Fruit fly (Drosophila melanogaster) whole organism, prepupa: ENCODE results near the gene melt.

Experiments
- CG32006 ChIP-seq: fragments of 200-800 bp; sonication (Bioruptor generic); optimal IDR thresholded peaks from 3 replicates; lab custom pipeline; 2017; ENCODE audit warnings: missing biosample characterization, mild to moderate bottlenecking, missing genetic modification characterization
- CG6792 ChIP-seq: fragments of 200-800 bp; sonication (Bioruptor generic); optimal IDR thresholded peaks from 3 replicates; lab custom pipeline; 2016; ENCODE audit warnings: missing biosample characterization, missing genetic modification characterization
- CG6854 ChIP-seq: fragments of 200-800 bp; sonication (Bioruptor generic); optimal IDR thresholded peaks from 2 replicates; lab custom pipeline; 2017; ENCODE audit warnings: missing biosample characterization, mild to moderate bottlenecking, missing genetic modification characterization
- CG8319 ChIP-seq: fragments of 200-800 bp; sonication (Bioruptor generic); optimal IDR thresholded peaks from 3 replicates; lab custom pipeline; 2016; ENCODE audit warnings: missing biosample characterization, missing genetic modification characterization
- Eip75B ChIP-seq: fragments of 200-800 bp; sonication (Bioruptor generic); optimal IDR thresholded peaks from 3 replicates; lab custom pipeline; 2016; ENCODE audit warnings: missing biosample characterization, missing genetic modification characterization
- Met ChIP-seq: fragments of 200-800 bp; sonication (Bioruptor generic); optimal IDR thresholded peaks from 3 replicates; lab custom pipeline; 2016; ENCODE audit warnings: missing biosample characterization, missing genetic modification characterization
- OdsH ChIP-seq: fragments of 200-800 bp; sonication (Bioruptor generic); optimal IDR thresholded peaks from 3 replicates; lab custom pipeline; 2016; ENCODE audit warnings: missing biosample characterization, missing genetic modification characterization
- esn ChIP-seq: fragments of 200-800 bp; sonication (Bioruptor generic); optimal IDR thresholded peaks from 2 replicates; lab custom pipeline; 2016; ENCODE audit warnings: missing biosample characterization, mild to moderate bottlenecking, missing genetic modification characterization, moderate library complexity
- fd85E ChIP-seq: fragments of 200-800 bp; sonication (Bioruptor generic); optimal IDR thresholded peaks from 3 replicates; lab custom pipeline; 2016; ENCODE audit warnings: missing biosample characterization, missing genetic modification characterization
- lz ChIP-seq: fragments of 200-800 bp; sonication (Bioruptor generic); optimal IDR thresholded peaks from 3 replicates; lab custom pipeline; 2016; ENCODE audit warnings: missing biosample characterization, missing genetic modification characterization
- ss ChIP-seq, 2 experiments: fragments of 200-800 bp; sonication (Bioruptor generic); optimal IDR thresholded peaks; 2 replicates in 1 of 2; 3 replicates in 1 of 2; lab custom pipeline; 2017 to 2018; ENCODE audit warnings: mild to moderate bottlenecking in 2 of 2, missing biosample characterization in 2 of 2, missing genetic modification characterization in 2 of 2, moderate library complexity in 1 of 2

dm6 chr3L:7088687-7089086 lies 45.6 kb upstream of the melt start, which contains the start of gene Cpr65Eb:
- TF ChIP-seq CG8319 (GFP tag; lab: Kevin White, UChicago): no peak
- no peak for TF ChIP-seq ss (GFP tag; optimal IDR thresholded peaks at IDR 0.05; lab: Kevin White, UChicago)
- TF ChIP-seq CG6792 (GFP tag; lab: Kevin White, UChicago): no peak
- no peak for TF ChIP-seq Met (GFP tag; lab: Kevin White, UChicago)
- TF ChIP-seq fd85E (GFP tag; lab: Kevin White, UChicago): no peak
- no peak for TF ChIP-seq CG32006
- TF ChIP-seq lz (GFP tag; lab: Kevin White, UChicago): no peak
- TF ChIP-seq CG6854 (GFP tag; lab: Kevin White, UChicago): no peak
- TF ChIP-seq Eip75B (GFP tag; lab: Kevin White, UChicago): no peak
- TF ChIP-seq OdsH: no peak
- no peak for TF ChIP-seq esn
